Fruit fly (Drosophila melanogaster) whole organism, embryonic: ENCODE data around the gene CG44044.

Experiments
- Adf1 ChIP-seq: fragments of 200-800 bp; sonication (Bioruptor generic); IDR thresholded peaks from 2 replicates; pipeline ENCODE4 v1.3.6; 2022; ENCODE audit warnings: missing biosample characterization, missing genetic modification characterization
- B-H2 ChIP-seq: fragments of 200-800 bp; sonication (Bioruptor generic); optimal IDR thresholded peaks from 2 replicates; lab custom pipeline; 2018; ENCODE audit warnings: missing biosample characterization, mild to moderate bottlenecking, missing genetic modification characterization
- BtbVII ChIP-seq: fragments of 200-800 bp; sonication (Bioruptor generic); optimal IDR thresholded peaks from 3 replicates; lab custom pipeline; 2017; ENCODE audit warnings: missing biosample characterization, mild to moderate bottlenecking, missing genetic modification characterization
- CG10979 ChIP-seq: fragments of 200-800 bp; sonication (Bioruptor generic); optimal IDR thresholded peaks from 2 replicates; lab custom pipeline; 2018; ENCODE audit warnings: missing biosample characterization, mild to moderate bottlenecking, missing genetic modification characterization, moderate library complexity
- CG11398 ChIP-seq: fragments of 200-800 bp; sonication (Bioruptor generic); optimal IDR thresholded peaks from 2 replicates; lab custom pipeline; 2016; ENCODE audit warnings: missing biosample characterization, missing genetic modification characterization
- CG11504 ChIP-seq: fragments of 200-800 bp; sonication (Bioruptor generic); optimal IDR thresholded peaks from 3 replicates; lab custom pipeline; 2019; ENCODE audit warnings: missing biosample characterization, mild to moderate bottlenecking, missing genetic modification characterization, moderate library complexity
- CG12155 ChIP-seq: fragments of 200-800 bp; sonication (Bioruptor generic); optimal IDR thresholded peaks from 3 replicates; lab custom pipeline; 2016; ENCODE audit warnings: missing biosample characterization, missing genetic modification characterization
- CG13424 ChIP-seq: fragments of 200-800 bp; sonication (Bioruptor generic); optimal IDR thresholded peaks from 2 replicates; lab custom pipeline; 2019; ENCODE audit warnings: missing biosample characterization, mild to moderate bottlenecking, missing genetic modification characterization, moderate library complexity
- CG17328 ChIP-seq: fragments of 200-800 bp; sonication (Bioruptor generic); IDR thresholded peaks from 2 replicates; pipeline ENCODE4 v1.3.6; 2022; ENCODE audit warnings: missing biosample characterization, missing genetic modification characterization
- CG18764 ChIP-seq: fragments of 200-800 bp; sonication (Bioruptor generic); optimal IDR thresholded peaks from 3 replicates; lab custom pipeline; 2016; ENCODE audit warnings: missing biosample characterization, missing genetic modification characterization
- CG32772 ChIP-seq: fragments of 200-800 bp; sonication (Bioruptor generic); IDR thresholded peaks from 2 replicates; pipeline ENCODE4 v1.3.6; 2022; ENCODE audit warnings: missing biosample characterization, missing genetic modification characterization
- CG3281 ChIP-seq: fragments of 200-800 bp; sonication (Bioruptor generic); optimal IDR thresholded peaks from 3 replicates; lab custom pipeline; 2017; ENCODE audit warnings: missing biosample characterization, mild to moderate bottlenecking, missing genetic modification characterization
- CG34376 ChIP-seq: fragments of 200-800 bp; sonication (Bioruptor generic); optimal IDR thresholded peaks from 2 replicates; lab custom pipeline; 2018; ENCODE audit warnings: missing biosample characterization, mild to moderate bottlenecking, missing genetic modification characterization
- CG4854 ChIP-seq: fragments of 200-800 bp; sonication (Bioruptor generic); optimal IDR thresholded peaks from 2 replicates; lab custom pipeline; 2016; ENCODE audit warnings: missing biosample characterization, missing genetic modification characterization, inconsistent platforms
- CTCF ChIP-seq: fragments of 200-800 bp; sonication (Bioruptor generic); optimal IDR thresholded peaks from 2 replicates; lab custom pipeline; 2017; ENCODE audit warnings: missing biosample characterization, mild to moderate bottlenecking, missing genetic modification characterization, moderate library complexity
- CrebB ChIP-seq: fragments of 200-800 bp; sonication (Bioruptor generic); optimal IDR thresholded peaks from 3 replicates; lab custom pipeline; 2018; ENCODE audit warnings: missing biosample characterization, mild to moderate bottlenecking, missing genetic modification characterization
- Dip2 ChIP-seq: fragments of 200-800 bp; sonication (Bioruptor generic); IDR thresholded peaks from 2 replicates; pipeline ENCODE4 v1.3.6; 2022; ENCODE audit warnings: missing biosample characterization, missing genetic modification characterization
- HLH3B ChIP-seq: fragments of 200-800 bp; sonication (Bioruptor generic); IDR thresholded peaks from 2 replicates; pipeline ENCODE4 v1.3.6; 2022; ENCODE audit warnings: missing biosample characterization, missing genetic modification characterization
- Hand ChIP-seq: fragments of 200-800 bp; sonication (Bioruptor generic); optimal IDR thresholded peaks from 2 replicates; lab custom pipeline; 2017; ENCODE audit warnings: mild to moderate bottlenecking, missing biosample characterization, missing genetic modification reagents, missing genetic modification characterization
- Hr39 ChIP-seq: fragments of >200 bp; optimal IDR thresholded peaks from 2 replicates; lab custom pipeline; 2017
- Hr78 ChIP-seq, 2 experiments: fragments of 200-800 bp in 1 of 2; fragments of >200 bp in 1 of 2; sonication (Bioruptor generic) in 1 of 2; optimal IDR thresholded peaks; 2 replicates each; lab custom pipeline; 2017 to 2019; ENCODE audit warnings: missing biosample characterization in 2 of 2, missing genetic modification characterization in 2 of 2, mild to moderate bottlenecking in 1 of 2, moderate library complexity in 1 of 2
- Jarid2 ChIP-seq: fragments of 200-800 bp; sonication (Bioruptor generic); optimal IDR thresholded peaks from 3 replicates; lab custom pipeline; 2017; ENCODE audit warnings: mild to moderate bottlenecking, missing biosample characterization, missing genetic modification reagents, missing genetic modification characterization
- PHDP ChIP-seq: fragments of 200-800 bp; sonication (Bioruptor generic); optimal IDR thresholded peaks from 3 replicates; lab custom pipeline; 2018; ENCODE audit warnings: missing biosample characterization, mild to moderate bottlenecking, missing genetic modification characterization, moderate library complexity
- Sin3A ChIP-seq: fragments of >200 bp; optimal IDR thresholded peaks from 2 replicates; lab custom pipeline; 2018
- Spps ChIP-seq: fragments of 200-800 bp; sonication (Bioruptor generic); optimal IDR thresholded peaks from 2 replicates; lab custom pipeline; 2018; ENCODE audit warnings: missing biosample characterization, mild to moderate bottlenecking, missing genetic modification characterization
- Usf ChIP-seq: fragments of 200-800 bp; sonication (Bioruptor generic); optimal IDR thresholded peaks from 2 replicates; lab custom pipeline; 2017; ENCODE audit warnings: missing genotype, missing biosample characterization, missing genetic modification characterization
- aop ChIP-seq: fragments of 200-800 bp; sonication (Bioruptor generic); IDR thresholded peaks from 2 replicates; pipeline ENCODE4 v1.3.6; 2022; ENCODE audit warnings: missing biosample characterization, missing genetic modification characterization
- ci ChIP-seq: fragments of 200-800 bp; sonication (Bioruptor generic); IDR thresholded peaks from 3 replicates; pipeline ENCODE4 v1.3.6; 2022; ENCODE audit warnings: missing biosample characterization, missing genetic modification characterization
- crol ChIP-seq: fragments of 200-800 bp; sonication (Bioruptor generic); IDR thresholded peaks from 2 replicates; pipeline ENCODE4 v1.3.6; 2022; ENCODE audit warnings: missing biosample characterization, missing genetic modification characterization
- cwo ChIP-seq: fragments of 200-800 bp; sonication (Bioruptor generic); optimal IDR thresholded peaks from 3 replicates; lab custom pipeline; 2017; ENCODE audit warnings: missing biosample characterization, missing genetic modification characterization, mild to moderate bottlenecking, moderate library complexity, missing genetic modification reagents
- en ChIP-seq: fragments of 200-800 bp; sonication (Bioruptor generic); optimal IDR thresholded peaks from 2 replicates; lab custom pipeline; 2016; ENCODE audit warnings: missing biosample characterization, missing genetic modification characterization
- ewg ChIP-seq: fragments of 200-800 bp; sonication (Bioruptor generic); optimal IDR thresholded peaks from 3 replicates; lab custom pipeline; 2017; ENCODE audit warnings: mild to moderate bottlenecking, missing biosample characterization, missing genetic modification reagents, missing genetic modification characterization
- fd96Cb ChIP-seq: fragments of 200-800 bp; sonication (Bioruptor generic); optimal IDR thresholded peaks from 2 replicates; lab custom pipeline; 2018; ENCODE audit warnings: missing biosample characterization, mild to moderate bottlenecking, missing genetic modification characterization, moderate library complexity
- grn ChIP-seq: fragments of 200-800 bp; sonication (Bioruptor generic); optimal IDR thresholded peaks from 3 replicates; lab custom pipeline; 2017; ENCODE audit warnings: missing biosample characterization, missing genetic modification characterization
- gro ChIP-seq: fragments of 200-800 bp; sonication (Bioruptor generic); optimal IDR thresholded peaks from 2 replicates; lab custom pipeline; 2016; ENCODE audit warnings: missing biosample characterization, missing genetic modification characterization
- kay ChIP-seq: fragments of 200-800 bp; sonication (Bioruptor generic); optimal IDR thresholded peaks from 2 replicates; lab custom pipeline; 2016; ENCODE audit warnings: missing biosample characterization, missing genetic modification characterization
- klu ChIP-seq: fragments of 200-800 bp; sonication (Bioruptor generic); IDR thresholded peaks from 2 replicates; pipeline ENCODE4 v1.3.6; 2022; ENCODE audit warnings: missing biosample characterization, missing genetic modification characterization
- lola ChIP-seq, 3 experiments: fragments of >200 bp in 2 of 3; fragments of 200-800 bp in 1 of 3; sonication (Bioruptor generic) in 1 of 3; optimal IDR thresholded peaks; 2 replicates each; lab custom pipeline; 2017 to 2019; ENCODE audit warnings: missing biosample characterization in 3 of 3, missing genetic modification characterization in 3 of 3, mild to moderate bottlenecking in 1 of 3, moderate library complexity in 1 of 3
- mirr ChIP-seq: fragments of 200-800 bp; sonication (Bioruptor generic); optimal IDR thresholded peaks from 3 replicates; lab custom pipeline; 2018; ENCODE audit warnings: missing biosample characterization, mild to moderate bottlenecking, missing genetic modification characterization
- nau ChIP-seq: fragments of 200-800 bp; sonication (Bioruptor generic); optimal IDR thresholded peaks from 3 replicates; lab custom pipeline; 2017; ENCODE audit warnings: missing biosample characterization, mild to moderate bottlenecking, missing genetic modification characterization, missing genetic modification reagents
- otp ChIP-seq: fragments of 200-800 bp; sonication (Bioruptor generic); IDR thresholded peaks from 3 replicates; pipeline ENCODE4, ENCODE4 v1.3.6; 2022; ENCODE audit warnings: missing biosample characterization, missing genetic modification characterization
- peb ChIP-seq: fragments of 200-800 bp; sonication (Bioruptor generic); IDR thresholded peaks from 2 replicates; pipeline ENCODE4 v1.3.6; 2022; ENCODE audit warnings: missing biosample characterization, missing genetic modification characterization
- pum ChIP-seq: fragments of 200-800 bp; sonication (Bioruptor generic); optimal IDR thresholded peaks from 2 replicates; lab custom pipeline; 2016; ENCODE audit warnings: missing biosample characterization, missing genetic modification characterization
- ranshi ChIP-seq: fragments of 200-800 bp; sonication (Bioruptor generic); IDR thresholded peaks from 2 replicates; pipeline ENCODE4 v1.3.6; 2022; ENCODE audit warnings: missing biosample characterization, missing genetic modification characterization
- sd ChIP-seq: fragments of 200-800 bp; sonication (Bioruptor generic); optimal IDR thresholded peaks from 3 replicates; lab custom pipeline; 2018; ENCODE audit warnings: missing biosample characterization, mild to moderate bottlenecking, missing genetic modification characterization, moderate library complexity
- slp2 ChIP-seq: fragments of 200-800 bp; sonication (Bioruptor generic); optimal IDR thresholded peaks from 2 replicates; lab custom pipeline; 2016; ENCODE audit warnings: missing biosample characterization, missing genetic modification characterization
- sqz ChIP-seq: fragments of 200-800 bp; sonication (Bioruptor generic); optimal IDR thresholded peaks from 3 replicates; lab custom pipeline; 2018; ENCODE audit warnings: missing biosample characterization, mild to moderate bottlenecking, missing genetic modification characterization
- sug ChIP-seq: fragments of 200-800 bp; optimal IDR thresholded peaks from 2 replicates; lab custom pipeline; 2019; ENCODE audit warnings: missing biosample characterization, mild to moderate bottlenecking, missing genetic modification characterization, moderate library complexity
- trem ChIP-seq: fragments of 200-800 bp; optimal IDR thresholded peaks from 3 replicates; lab custom pipeline; 2019; ENCODE audit warnings: missing biosample characterization, mild to moderate bottlenecking, missing genetic modification characterization, moderate library complexity

CG44044 gene

dm6 chr3R:16341817-16342374 lies 20.3 kb downstream of the CG44044 start, which contains the start of the genes SF2 and pad (continued):
- TF ChIP-seq CG4854 (GFP tag; lab: Kevin White, UChicago) = peak; percentile 60
- peak; percentile 81 for TF ChIP-seq CG12155 (GFP tag; lab: Kevin White, UChicago)
- peak; percentile 57 for TF ChIP-seq CG17328 (GFP tag; lab: Robert Waterston, UW)
- TF ChIP-seq ewg (GFP tag; lab: Kevin White, UChicago) = peak; percentile 87
- TF ChIP-seq CG10979 = peak; percentile 65

DNA sequence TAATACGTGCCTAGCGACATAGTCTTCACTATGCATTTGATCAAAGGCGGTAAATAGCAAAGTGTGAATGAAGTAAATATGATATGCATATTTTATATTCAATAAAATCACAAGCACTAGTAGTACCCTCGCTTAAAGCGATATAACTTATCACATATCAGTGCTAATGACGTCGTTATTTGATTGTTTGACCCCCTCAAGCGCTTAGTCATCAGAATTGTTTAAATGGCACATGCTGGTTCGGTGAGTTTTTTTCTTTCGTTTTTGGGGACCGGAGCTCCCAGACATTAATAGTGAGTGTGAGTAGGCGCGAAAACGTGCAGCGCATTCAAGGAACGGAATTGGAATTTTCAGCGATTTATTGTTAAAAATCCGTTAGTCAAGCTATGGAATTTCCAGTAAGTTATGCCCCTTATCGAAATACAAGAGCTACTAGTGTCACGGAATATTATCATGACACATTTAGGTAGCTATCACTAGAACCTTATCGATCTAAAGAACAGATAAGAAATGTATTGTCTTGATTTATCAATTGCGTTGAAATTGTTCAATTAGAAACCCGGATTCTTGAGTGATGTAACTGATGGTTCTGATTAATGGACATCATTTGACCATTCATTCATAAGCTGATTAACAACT lies 26.1 kb downstream of the CG44044 start:
- TF ChIP-seq Hr78 (GFP tag; optimal IDR thresholded peaks at IDR 0.05; lab: Kevin White, UChicago) = peak in 1 of 2 experiments; percentile 77
- no peak for TF ChIP-seq aop (GFP tag; lab: Robert Waterston, UW)
- no peak for TF ChIP-seq HLH3B (GFP tag; lab: Robert Waterston, UW)
- TF ChIP-seq sd (tag; lab: Kevin White, UChicago) = peak; percentile 91
- TF ChIP-seq CG18764 = no peak
- TF ChIP-seq cwo (GFP tag; lab: Kevin White, UChicago) = peak; percentile 73
- TF ChIP-seq gro = no peak
- no peak for TF ChIP-seq ranshi (GFP tag; lab: Robert Waterston, UW)
- no peak for TF ChIP-seq lola (GFP tag; optimal IDR thresholded peaks at IDR 0.05; lab: Kevin White, UChicago)
- no peak for TF ChIP-seq kay
- TF ChIP-seq CG34376 = peak; percentile 65
- peak; percentile 85 for TF ChIP-seq sug (tag; lab: Kevin White, UChicago)
- TF ChIP-seq CTCF = no peak
- TF ChIP-seq CG11398 (GFP tag; lab: Kevin White, UChicago) = no peak
- no peak for TF ChIP-seq ewg (GFP tag; lab: Kevin White, UChicago)
- TF ChIP-seq sqz (GFP tag; lab: Kevin White, UChicago) = peak; percentile 86
- no peak for TF ChIP-seq en (GFP tag; lab: Kevin White, UChicago)
- no peak; the same call in 2 of the 3 replicates for TF ChIP-seq otp
- TF ChIP-seq peb (GFP tag; lab: Robert Waterston, UW) = no peak
- no peak for TF ChIP-seq Jarid2 (GFP tag; lab: Kevin White, UChicago)
- no peak for TF ChIP-seq slp2 (GFP tag; lab: Kevin White, UChicago)
- peak; percentile 10 for TF ChIP-seq BtbVII (GFP tag; lab: Kevin White, UChicago)
- TF ChIP-seq trem (tag; lab: Kevin White, UChicago) = no peak
- no peak for TF ChIP-seq Dip2 (GFP tag; lab: Robert Waterston, UW)
- TF ChIP-seq Hr39 (lab: Kevin White, UChicago) = no peak
- TF ChIP-seq CG3281 (GFP tag; lab: Kevin White, UChicago) = peak; percentile 18
- TF ChIP-seq Adf1 (GFP tag; lab: Robert Waterston, UW) = no peak
- TF ChIP-seq PHDP (tag; lab: Kevin White, UChicago) = no peak
- no peak for TF ChIP-seq CG13424
- no peak for TF ChIP-seq klu (GFP tag; lab: Robert Waterston, UW)
- no peak for TF ChIP-seq Usf (GFP tag; lab: Kevin White, UChicago)
- TF ChIP-seq CG32772 (GFP tag; lab: Robert Waterston, UW) = no peak
- TF ChIP-seq CG11504 = no peak
- no peak for TF ChIP-seq Hand (GFP tag; lab: Kevin White, UChicago)
- no peak for TF ChIP-seq crol (GFP tag; lab: Robert Waterston, UW)
- no peak for TF ChIP-seq pum (GFP tag; lab: Kevin White, UChicago)
- no peak for TF ChIP-seq Spps (tag; lab: Kevin White, UChicago)
- no peak for TF ChIP-seq CrebB (tag; lab: Kevin White, UChicago)
- no peak for TF ChIP-seq nau (GFP tag; lab: Kevin White, UChicago)
- TF ChIP-seq fd96Cb = no peak
- TF ChIP-seq grn (GFP tag; lab: Kevin White, UChicago) = peak; percentile 93
- TF ChIP-seq Sin3A (lab: Kevin White, UChicago) = no peak
- TF ChIP-seq mirr (GFP tag; lab: Kevin White, UChicago) = peak; percentile 66
- TF ChIP-seq B-H2 (GFP tag; lab: Kevin White, UChicago) = no peak
- TF ChIP-seq ci (GFP tag; lab: Robert Waterston, UW) = 0 out of 3 replicates have a peak, but pooled peaks have one; percentile 29
